Fruit fly (Drosophila melanogaster): ENCODE measurements around the gene CG12231.

Gene CG12231

DNA sequence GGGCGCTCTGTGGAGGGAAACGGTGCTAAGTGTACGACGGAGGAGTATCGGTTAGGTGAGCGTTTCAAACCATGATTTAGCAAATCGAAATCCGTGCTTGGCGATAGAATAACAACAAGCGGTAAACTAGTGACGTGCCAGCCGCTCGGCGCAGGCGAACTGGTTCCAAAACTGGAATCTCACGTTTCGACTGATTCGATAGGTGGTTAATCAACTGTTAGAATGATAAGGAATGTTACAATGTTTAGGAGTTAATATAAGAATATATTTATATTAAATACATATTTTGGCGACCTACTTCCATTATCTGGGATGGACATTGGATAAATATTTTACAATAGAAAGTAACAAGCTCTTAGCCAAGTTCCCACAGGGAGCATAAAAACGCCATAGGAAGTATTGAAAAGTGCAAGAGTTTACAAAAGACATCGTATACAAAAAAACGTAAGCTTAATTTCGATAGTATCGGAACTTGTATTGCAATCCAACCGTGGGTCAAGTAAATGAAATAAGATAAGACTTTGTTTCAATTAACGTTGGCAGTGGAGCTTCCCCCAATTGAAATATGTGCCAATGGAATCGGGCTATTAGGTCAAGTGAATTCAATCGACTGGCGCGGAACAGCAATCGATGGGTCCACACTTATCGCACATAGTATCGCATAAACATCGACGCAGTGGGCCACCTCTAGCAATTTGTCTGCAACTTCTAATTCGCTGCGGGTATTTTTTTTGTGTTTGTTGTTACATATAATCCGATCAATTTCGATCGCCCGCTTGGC is 36.5 kb downstream of the CG12231 start, which contains the start of the genes ksh, CG14200 and Pfrx (continued):
- TF ChIP-seq Fer1 (GFP tag; optimal IDR thresholded peaks at IDR 0.05) = no peak
- TF ChIP-seq yki (optimal IDR thresholded peaks at IDR 0.05) = no peak
- TF ChIP-seq CG1603 (tag; optimal IDR thresholded peaks at IDR 0.05) = peak; percentile 56
- no peak for TF ChIP-seq CG14050 (GFP tag; IDR thresholded peaks at IDR 0.05)
- TF ChIP-seq CG12769 (tag; optimal IDR thresholded peaks at IDR 0.05) = no peak
- TF ChIP-seq Mes4 (GFP tag; optimal IDR thresholded peaks at IDR 0.05) = no peak
- no peak for TF ChIP-seq CG3407 (GFP tag; optimal IDR thresholded peaks at IDR 0.05)
- TF ChIP-seq cas (GFP tag; IDR thresholded peaks at IDR 0.05) = no peak
- TF ChIP-seq CG18476 (GFP tag; optimal IDR thresholded peaks at IDR 0.05) = no peak
- no peak for TF ChIP-seq CG8359 (GFP tag; optimal IDR thresholded peaks at IDR 0.05; ENCODE audit: borderline replicate concordance)
- no peak for TF ChIP-seq CG6689 (GFP tag; IDR thresholded peaks at IDR 0.05)
- no peak for TF ChIP-seq CG6813 (GFP tag; optimal IDR thresholded peaks at IDR 0.05)
- peak; percentile 72 for TF ChIP-seq row (GFP tag; IDR thresholded peaks at IDR 0.05)
- no peak for TF ChIP-seq ham (GFP tag; IDR thresholded peaks at IDR 0.05)
- TF ChIP-seq CG12155 (GFP tag; optimal IDR thresholded peaks at IDR 0.05) = no peak
- TF ChIP-seq vfl (GFP tag; optimal IDR thresholded peaks at IDR 0.05) = no peak
- TF ChIP-seq CG16813 (GFP tag; IDR thresholded peaks at IDR 0.05; ENCODE audit: partially characterized antibody) = peak; percentile 92
- TF ChIP-seq unc-4 (GFP tag; IDR thresholded peaks at IDR 0.05; ENCODE audit: partially characterized antibody) = peak; percentile 79
- TF ChIP-seq CG4328 (GFP tag; optimal IDR thresholded peaks at IDR 0.05) = no peak
- TF ChIP-seq CG13123 (GFP tag; optimal IDR thresholded peaks at IDR 0.05) = no peak
- TF ChIP-seq CG13296 (GFP tag; optimal IDR thresholded peaks at IDR 0.05) = no peak
- no peak for TF ChIP-seq stwl (tag; optimal IDR thresholded peaks at IDR 0.05)
- no peak for TF ChIP-seq CG16815 (GFP tag; optimal IDR thresholded peaks at IDR 0.05)
- no peak for TF ChIP-seq CrebB (tag; optimal IDR thresholded peaks at IDR 0.05)
- no peak for TF ChIP-seq CG3163 (GFP tag; optimal IDR thresholded peaks at IDR 0.05)
- TF ChIP-seq CG34422 (GFP tag; IDR thresholded peaks at IDR 0.05) = no peak
- peak; percentile 89 for TF ChIP-seq tna (GFP tag; IDR thresholded peaks at IDR 0.05; ENCODE audit: partially characterized antibody)
- no peak for TF ChIP-seq gro (GFP tag; optimal IDR thresholded peaks at IDR 0.05)
- TF ChIP-seq z (GFP tag; IDR thresholded peaks at IDR 0.05) = no peak
- TF ChIP-seq CG2129 (GFP tag; IDR thresholded peaks at IDR 0.05; ENCODE audit: partially characterized antibody) = peak; percentile 59
- peak; percentile 88 for TF ChIP-seq mld (GFP tag; IDR thresholded peaks at IDR 0.05; ENCODE audit: partially characterized antibody)
- TF ChIP-seq CG34376 (GFP tag; optimal IDR thresholded peaks at IDR 0.05) = no peak
- TF ChIP-seq CG18011 (GFP tag; optimal IDR thresholded peaks at IDR 0.05) = no peak
- TF ChIP-seq HHEX (GFP tag; optimal IDR thresholded peaks at IDR 0.05) = no peak
- TF ChIP-seq CG17186 (GFP tag; optimal IDR thresholded peaks at IDR 0.05) = peak; percentile 84
- TF ChIP-seq ato (GFP tag; IDR thresholded peaks at IDR 0.05; ENCODE audit: partially characterized antibody) = peak; percentile 80
- TF ChIP-seq CkIIα-i1 (GFP tag; IDR thresholded peaks at IDR 0.05) = no peak
- TF ChIP-seq so (GFP tag; IDR thresholded peaks at IDR 0.05) = no peak
- no peak for TF ChIP-seq CG43689 (GFP tag; IDR thresholded peaks at IDR 0.05)
- peak; percentile 35 for TF ChIP-seq Antp (GFP tag; optimal IDR thresholded peaks at IDR 0.05)
- TF ChIP-seq TFAM (GFP tag; optimal IDR thresholded peaks at IDR 0.05) = no peak
- TF ChIP-seq insv (GFP tag; optimal IDR thresholded peaks at IDR 0.05) = peak in 1 of 2 experiments; percentile 14
- no peak for TF ChIP-seq CG12071 (GFP tag; optimal IDR thresholded peaks at IDR 0.05)
- TF ChIP-seq HLH4C (GFP tag; IDR thresholded peaks at IDR 0.05; ENCODE audit: partially characterized antibody) = peak; percentile 89
- no peak for TF ChIP-seq CG2889 (GFP tag; IDR thresholded peaks at IDR 0.05)
- no peak for TF ChIP-seq CG6175 (GFP tag; IDR thresholded peaks at IDR 0.05)
- no peak for TF ChIP-seq CG11723 (GFP tag; optimal IDR thresholded peaks at IDR 0.05)
- TF ChIP-seq fd64A (GFP tag; optimal IDR thresholded peaks at IDR 0.05) = no peak
- TF ChIP-seq nerfin-2 (GFP tag; IDR thresholded peaks at IDR 0.05; ENCODE audit: partially characterized antibody) = peak; percentile 86
